Fruit fly (Drosophila melanogaster) whole organism: ENCODE data around the gene Qsox4.
A peak's percentile ranks its signal among the peaks of the same experiment; 100 is the strongest.

Experiments used
- CG8478 ChIP-seq: fragments of >200 bp; optimal IDR thresholded peaks from 2 replicates; lab custom pipeline; 2018; ENCODE audit warnings: inconsistent platforms
- Dll ChIP-seq: fragments of >200 bp; optimal IDR thresholded peaks from 2 replicates; lab custom pipeline; 2017
- EcR ChIP-seq, 2 experiments: fragments of >200 bp; optimal IDR thresholded peaks; 2 replicates each; lab custom pipeline; 2017; ENCODE audit warnings: missing biosample characterization in 2 of 2, missing genetic modification characterization in 2 of 2, missing genetic modification reagents in 2 of 2
- pan ChIP-seq: fragments of >200 bp; optimal IDR thresholded peaks from 2 replicates; lab custom pipeline; 2017
- psq ChIP-seq: fragments of >200 bp; optimal IDR thresholded peaks from 2 replicates; lab custom pipeline; 2017
- usp ChIP-seq: fragments of >200 bp; optimal IDR thresholded peaks from 2 replicates; lab custom pipeline; 2017; ENCODE audit warnings: missing biosample characterization, missing genetic modification characterization, mixed read lengths

Gene Qsox4

dm6 chr3R:23702461-23702860, at the start of gene Qsox4:
Gene Qsox4 (plus strand): TSS chr3R:23702761.
- no peak for TF ChIP-seq CG8478 (lab: Kevin White, UChicago)
- no peak for TF ChIP-seq EcR (GFP tag; optimal IDR thresholded peaks at IDR 0.05; lab: Kevin White, UChicago)
- TF ChIP-seq psq (lab: Kevin White, UChicago): no peak
- no peak for TF ChIP-seq usp (GFP tag; lab: Kevin White, UChicago)
- no peak for TF ChIP-seq pan
- no peak for TF ChIP-seq Dll

dm6 chr3R:23655501-23655900, 47.1 kb upstream of the Qsox4 start:
- TF ChIP-seq Dll (no peak), usp (GFP tag; lab: Kevin White, UChicago) (no peak), EcR (GFP tag; optimal IDR thresholded peaks at IDR 0.05; lab: Kevin White, UChicago) (no peak), CG8478 (lab: Kevin White, UChicago) (no peak)

dm6 chr3R:23657357-23658318, 44.9 kb upstream of the Qsox4 start:
- TF ChIP-seq Dll: no peak
- no peak for TF ChIP-seq CG8478 (lab: Kevin White, UChicago)
- TF ChIP-seq EcR (GFP tag; optimal IDR thresholded peaks at IDR 0.05; lab: Kevin White, UChicago): no peak
- TF ChIP-seq usp (GFP tag; lab: Kevin White, UChicago): no peak
- no peak for TF ChIP-seq pan
- TF ChIP-seq psq (lab: Kevin White, UChicago): no peak

dm6 chr3R:23658948-23659347, 43.6 kb upstream of the Qsox4 start:
- TF ChIP-seq usp (GFP tag; lab: Kevin White, UChicago) (no peak), psq (lab: Kevin White, UChicago) (no peak), CG8478 (lab: Kevin White, UChicago) (no peak), Dll (no peak), EcR (GFP tag; optimal IDR thresholded peaks at IDR 0.05; lab: Kevin White, UChicago) (no peak), pan (no peak)

- no peak for TF ChIP-seq usp (GFP tag; lab: Kevin White, UChicago)
- no peak for TF ChIP-seq pan
- TF ChIP-seq CG8478 (lab: Kevin White, UChicago): no peak
- TF ChIP-seq psq (lab: Kevin White, UChicago): no peak
- TF ChIP-seq EcR (GFP tag; optimal IDR thresholded peaks at IDR 0.05; lab: Kevin White, UChicago): no peak
- no peak for TF ChIP-seq Dll
These were observed 43.0 kb upstream of the Qsox4 start for dm6 chr3R:23659598-23659997.

- TF ChIP-seq psq (lab: Kevin White, UChicago): no peak
- no peak for TF ChIP-seq usp (GFP tag; lab: Kevin White, UChicago)
- TF ChIP-seq pan: no peak
- no peak for TF ChIP-seq Dll
- no peak for TF ChIP-seq EcR (GFP tag; optimal IDR thresholded peaks at IDR 0.05; lab: Kevin White, UChicago)
- TF ChIP-seq CG8478 (lab: Kevin White, UChicago): no peak
These were observed 39.8 kb upstream of the Qsox4 start for dm6 chr3R:23662782-23663181.

- no peak for TF ChIP-seq EcR (GFP tag; optimal IDR thresholded peaks at IDR 0.05; lab: Kevin White, UChicago)
- no peak for TF ChIP-seq CG8478 (lab: Kevin White, UChicago)
- no peak for TF ChIP-seq usp (GFP tag; lab: Kevin White, UChicago)
- no peak for TF ChIP-seq pan
- no peak for TF ChIP-seq Dll
- no peak for TF ChIP-seq psq (lab: Kevin White, UChicago)
These were observed 38.1 kb upstream of the Qsox4 start for dm6 chr3R:23664437-23664836.

- TF ChIP-seq pan: no peak
- no peak for TF ChIP-seq EcR (GFP tag; optimal IDR thresholded peaks at IDR 0.05; lab: Kevin White, UChicago)
- no peak for TF ChIP-seq CG8478 (lab: Kevin White, UChicago)
- no peak for TF ChIP-seq usp (GFP tag; lab: Kevin White, UChicago)
- no peak for TF ChIP-seq psq (lab: Kevin White, UChicago)
- no peak for TF ChIP-seq Dll
These were observed 35.8 kb upstream of the Qsox4 start for dm6 chr3R:23666672-23667211.

dm6 chr3R:23667451-23667850, 35.1 kb upstream of the Qsox4 start:
- TF ChIP-seq EcR (GFP tag; optimal IDR thresholded peaks at IDR 0.05; lab: Kevin White, UChicago) (no peak), pan (no peak), psq (lab: Kevin White, UChicago) (no peak), CG8478 (lab: Kevin White, UChicago) (no peak), usp (GFP tag; lab: Kevin White, UChicago) (no peak), Dll (no peak)

- TF ChIP-seq Dll (no peak), CG8478 (lab: Kevin White, UChicago) (no peak), pan (no peak), psq (lab: Kevin White, UChicago) (no peak), EcR (GFP tag; optimal IDR thresholded peaks at IDR 0.05; lab: Kevin White, UChicago) (no peak), usp (GFP tag; lab: Kevin White, UChicago) (no peak)
These were observed 34.0 kb upstream of the Qsox4 start for dm6 chr3R:23668583-23668982.

dm6 chr3R:23669401-23670216, 33.0 kb upstream of the Qsox4 start, which contains the start of gene CG31145:
Gene CG31145 (minus strand): TSS chr3R:23669659.
- TF ChIP-seq psq (lab: Kevin White, UChicago): no peak
- TF ChIP-seq EcR (GFP tag; optimal IDR thresholded peaks at IDR 0.05; lab: Kevin White, UChicago): no peak
- TF ChIP-seq pan: peak; percentile 23
- TF ChIP-seq usp (GFP tag; lab: Kevin White, UChicago): no peak
- no peak for TF ChIP-seq CG8478 (lab: Kevin White, UChicago)
- TF ChIP-seq Dll: peak; percentile 68
